Fruit fly (Drosophila melanogaster) whole organism, prepupa: ENCODE results near the gene CG5693.
A peak's percentile ranks its signal among the peaks of the same experiment; 100 is the strongest.

Experiments
- Blimp-1 ChIP-seq: fragments of 200-800 bp; sonication (Bioruptor generic); optimal IDR thresholded peaks from 3 replicates; lab custom pipeline; 2017; ENCODE audit warnings: missing biosample characterization, missing genetic modification characterization, mild to moderate bottlenecking, moderate library complexity, missing genetic modification reagents
- CG10631 ChIP-seq: fragments of 200-800 bp; sonication (Bioruptor generic); optimal IDR thresholded peaks from 2 replicates; lab custom pipeline; 2016; ENCODE audit warnings: missing biosample characterization, missing genetic modification characterization
- CG10669 ChIP-seq: fragments of 200-800 bp; sonication (Bioruptor generic); optimal IDR thresholded peaks from 3 replicates; lab custom pipeline; 2018; ENCODE audit warnings: missing biosample characterization, mild to moderate bottlenecking, missing genetic modification characterization, moderate library complexity
- CG11762 ChIP-seq: fragments of 200-800 bp; sonication (Bioruptor generic); optimal IDR thresholded peaks from 3 replicates; lab custom pipeline; 2016; ENCODE audit warnings: missing biosample characterization, missing genetic modification characterization; ENCODE audit not compliant: insufficient read depth
- CG11902 ChIP-seq: fragments of 200-800 bp; sonication (Bioruptor generic); optimal IDR thresholded peaks from 3 replicates; lab custom pipeline; 2016; ENCODE audit warnings: missing biosample characterization, missing genetic modification characterization
- CG15336 ChIP-seq: fragments of 200-800 bp; sonication (Bioruptor generic); IDR thresholded peaks from 2 replicates; pipeline ENCODE4 v1.3.6; 2022; ENCODE audit warnings: missing biosample characterization, missing genetic modification characterization
- CG16779 ChIP-seq: fragments of 200-800 bp; sonication (Bioruptor generic); optimal IDR thresholded peaks from 3 replicates; lab custom pipeline; 2017; ENCODE audit warnings: missing biosample characterization, mild to moderate bottlenecking, missing genetic modification characterization
- CG3032 ChIP-seq: fragments of 200-800 bp; optimal IDR thresholded peaks from 2 replicates; lab custom pipeline; 2019; ENCODE audit warnings: missing biosample characterization, mild to moderate bottlenecking, missing genetic modification characterization, moderate library complexity
- CG6163 ChIP-seq: fragments of 200-800 bp; sonication (Bioruptor generic); IDR thresholded peaks from 3 replicates; pipeline ENCODE4 v1.3.6; 2022; ENCODE audit warnings: missing biosample characterization, missing genetic modification characterization
- CG6276 ChIP-seq: fragments of 200-800 bp; sonication (Bioruptor generic); optimal IDR thresholded peaks from 2 replicates; lab custom pipeline; 2017; ENCODE audit warnings: missing biosample characterization, mild to moderate bottlenecking, missing genetic modification characterization
- CG6792 ChIP-seq: fragments of 200-800 bp; sonication (Bioruptor generic); optimal IDR thresholded peaks from 3 replicates; lab custom pipeline; 2016; ENCODE audit warnings: missing biosample characterization, missing genetic modification characterization
- CG6854 ChIP-seq: fragments of 200-800 bp; sonication (Bioruptor generic); optimal IDR thresholded peaks from 2 replicates; lab custom pipeline; 2017; ENCODE audit warnings: missing biosample characterization, mild to moderate bottlenecking, missing genetic modification characterization
- CG7368 ChIP-seq: fragments of 200-800 bp; sonication (Bioruptor generic); optimal IDR thresholded peaks from 3 replicates; lab custom pipeline; 2016; ENCODE audit warnings: missing biosample characterization, missing genetic modification characterization
- CG8119 ChIP-seq: fragments of 200-800 bp; sonication (Bioruptor generic); IDR thresholded peaks from 3 replicates; pipeline ENCODE4 v1.3.6; 2022; ENCODE audit warnings: missing biosample characterization, missing genetic modification characterization
- CG8319 ChIP-seq: fragments of 200-800 bp; sonication (Bioruptor generic); optimal IDR thresholded peaks from 3 replicates; lab custom pipeline; 2016; ENCODE audit warnings: missing biosample characterization, missing genetic modification characterization
- CG8632 ChIP-seq: fragments of 200-800 bp; sonication (Bioruptor generic); optimal IDR thresholded peaks from 3 replicates; lab custom pipeline; 2016; ENCODE audit warnings: missing biosample characterization, missing genetic modification characterization
- CG9139 ChIP-seq: fragments of 200-800 bp; sonication (Bioruptor generic); optimal IDR thresholded peaks from 3 replicates; lab custom pipeline; 2017; ENCODE audit warnings: missing biosample characterization, mild to moderate bottlenecking, missing genetic modification characterization
- Eip75B ChIP-seq: fragments of 200-800 bp; sonication (Bioruptor generic); optimal IDR thresholded peaks from 3 replicates; lab custom pipeline; 2016; ENCODE audit warnings: missing biosample characterization, missing genetic modification characterization
- Eip78C ChIP-seq: fragments of 200-800 bp; sonication (Bioruptor generic); peaks from one replicate; lab custom pipeline; 2016; ENCODE audit warnings: missing biosample characterization, missing genetic modification characterization
- Eip93F ChIP-seq: fragments of 200-800 bp; sonication (Bioruptor generic); optimal IDR thresholded peaks from 2 replicates; lab custom pipeline; 2016; ENCODE audit warnings: missing biosample characterization, mild to moderate bottlenecking, missing genetic modification characterization
- Ets21C ChIP-seq: fragments of 200-800 bp; sonication (Bioruptor generic); optimal IDR thresholded peaks from 3 replicates; lab custom pipeline; 2016; ENCODE audit warnings: missing biosample characterization, missing genetic modification characterization
- Ets96B ChIP-seq: fragments of 200-800 bp; optimal IDR thresholded peaks from 2 replicates; lab custom pipeline; 2019; ENCODE audit warnings: missing biosample characterization, mild to moderate bottlenecking, missing genetic modification characterization, moderate library complexity
- Gug ChIP-seq: fragments of 200-800 bp; sonication (Bioruptor generic); IDR thresholded peaks from 2 replicates; pipeline ENCODE4 v1.3.6; 2022; ENCODE audit warnings: missing biosample characterization, missing genetic modification characterization
- Hr38 ChIP-seq: sonication (Bioruptor generic); optimal IDR thresholded peaks from 2 replicates; lab custom pipeline; 2016; ENCODE audit warnings: missing biosample characterization, missing genetic modification characterization
- Hr39 ChIP-seq: fragments of 200-800 bp; sonication (Bioruptor generic); optimal IDR thresholded peaks from 2 replicates; lab custom pipeline; 2016; ENCODE audit warnings: missing biosample characterization, missing genetic modification characterization
- Lpt ChIP-seq: fragments of 200-800 bp; sonication (Bioruptor generic); optimal IDR thresholded peaks from 3 replicates; lab custom pipeline; 2016; ENCODE audit warnings: missing biosample characterization, missing genetic modification characterization
- Smox ChIP-seq: fragments of 200-800 bp; sonication (Bioruptor generic); optimal IDR thresholded peaks from 3 replicates; lab custom pipeline; 2016; ENCODE audit warnings: missing biosample characterization, missing genetic modification characterization
- Sox102F ChIP-seq: fragments of 200-800 bp; sonication (Bioruptor generic); optimal IDR thresholded peaks from 2 replicates; lab custom pipeline; 2016; ENCODE audit warnings: missing biosample characterization, mild to moderate bottlenecking, missing genetic modification characterization
- Sox14 ChIP-seq: fragments of 200-800 bp; sonication (Bioruptor generic); optimal IDR thresholded peaks from 3 replicates; lab custom pipeline; 2016; ENCODE audit warnings: missing biosample characterization, missing genetic modification characterization
- acj6 ChIP-seq: fragments of 200-800 bp; sonication (Bioruptor generic); optimal IDR thresholded peaks from 3 replicates; lab custom pipeline; 2016; ENCODE audit warnings: missing biosample characterization, missing genetic modification characterization
- cyc ChIP-seq: fragments of 200-800 bp; sonication (Bioruptor generic); optimal IDR thresholded peaks from 3 replicates; lab custom pipeline; 2016; ENCODE audit warnings: missing biosample characterization, missing genetic modification characterization
- dsx ChIP-seq: fragments of 200-800 bp; optimal IDR thresholded peaks from 3 replicates; lab custom pipeline; 2019; ENCODE audit warnings: missing biosample characterization, mild to moderate bottlenecking, missing genetic modification characterization, moderate library complexity; ENCODE audit not compliant: poor library complexity, severe bottlenecking
- eg ChIP-seq: fragments of 200-800 bp; sonication (Bioruptor generic); IDR thresholded peaks from 3 replicates; pipeline ENCODE4 v1.3.6; 2022; ENCODE audit warnings: missing biosample characterization, missing genetic modification characterization
- esn ChIP-seq: fragments of 200-800 bp; sonication (Bioruptor generic); optimal IDR thresholded peaks from 2 replicates; lab custom pipeline; 2016; ENCODE audit warnings: missing biosample characterization, mild to moderate bottlenecking, missing genetic modification characterization, moderate library complexity
- fd59A ChIP-seq: fragments of 200-800 bp; sonication (Bioruptor generic); optimal IDR thresholded peaks from 2 replicates; lab custom pipeline; 2017; ENCODE audit warnings: missing biosample characterization, mild to moderate bottlenecking, missing genetic modification characterization, missing genetic modification reagents
- fd85E ChIP-seq: fragments of 200-800 bp; sonication (Bioruptor generic); optimal IDR thresholded peaks from 3 replicates; lab custom pipeline; 2016; ENCODE audit warnings: missing biosample characterization, missing genetic modification characterization
- fkh ChIP-seq: fragments of 200-800 bp; sonication (Bioruptor generic); optimal IDR thresholded peaks from 3 replicates; lab custom pipeline; 2017; ENCODE audit warnings: missing biosample characterization, mild to moderate bottlenecking, missing genetic modification characterization, moderate library complexity
- pdm3 ChIP-seq: fragments of 200-800 bp; sonication (Bioruptor generic); optimal IDR thresholded peaks from 3 replicates; lab custom pipeline; 2016; ENCODE audit warnings: missing biosample characterization, missing genetic modification characterization
- salr ChIP-seq, 2 experiments: fragments of 200-800 bp; sonication (Bioruptor generic); optimal IDR thresholded peaks; 3 replicates each; lab custom pipeline; 2016 to 2018; ENCODE audit warnings: missing biosample characterization in 2 of 2, missing genetic modification characterization in 2 of 2, mild to moderate bottlenecking in 1 of 2
- spab ChIP-seq: fragments of 200-800 bp; sonication (Bioruptor generic); optimal IDR thresholded peaks from 2 replicates; lab custom pipeline; 2017; ENCODE audit warnings: missing biosample characterization, mild to moderate bottlenecking, missing genetic modification characterization, missing genetic modification reagents
- ss ChIP-seq, 2 experiments: fragments of 200-800 bp; sonication (Bioruptor generic); optimal IDR thresholded peaks; 2 replicates in 1 of 2; 3 replicates in 1 of 2; lab custom pipeline; 2017 to 2018; ENCODE audit warnings: mild to moderate bottlenecking in 2 of 2, missing biosample characterization in 2 of 2, missing genetic modification characterization in 2 of 2, moderate library complexity in 1 of 2
- svp ChIP-seq: fragments of 200-800 bp; sonication (Bioruptor generic); peaks from one replicate; lab custom pipeline; 2016; ENCODE audit warnings: missing biosample characterization, missing genetic modification characterization

Gene CG5693

DNA sequence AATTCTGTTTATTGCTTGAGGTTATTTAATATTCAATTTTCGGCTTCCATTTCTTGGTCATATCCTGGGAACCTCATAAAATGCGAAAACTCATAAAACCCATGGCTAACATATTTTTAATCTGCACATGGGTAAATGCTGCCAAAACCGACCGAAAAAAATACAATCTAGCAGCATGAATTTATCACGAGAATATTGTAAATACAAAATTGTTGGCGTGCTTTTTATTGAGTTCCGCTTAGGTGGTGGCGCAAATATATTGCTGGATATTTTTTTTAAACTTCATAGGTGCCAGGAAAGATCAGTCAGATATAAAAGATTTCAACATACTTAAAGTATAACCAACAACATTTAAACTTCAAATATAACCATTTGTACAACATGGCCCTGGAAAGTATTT, 16.3 kb upstream of the CG5693 start, which contains the start of gene Prosbeta5R2:
TSS of gene Prosbeta5R2 (plus strand) at position 301 of the 400 bp plus-strand sequence.
- TF ChIP-seq pdm3 (GFP tag; lab: Kevin White, UChicago) = no peak
- TF ChIP-seq CG6792 (GFP tag; lab: Kevin White, UChicago) = no peak
- TF ChIP-seq ss (GFP tag; optimal IDR thresholded peaks at IDR 0.05; lab: Kevin White, UChicago) = no peak
- TF ChIP-seq CG7368 (GFP tag; lab: Kevin White, UChicago) = no peak

dm6 chr2L:17990771-17991170, 15.7 kb upstream of the CG5693 start:
- TF ChIP-seq Gug (GFP tag; lab: Robert Waterston, UW) = 0 out of 2 replicates have a peak, but pooled peaks have one; percentile 12
- no peak for TF ChIP-seq pdm3 (GFP tag; lab: Kevin White, UChicago)
- TF ChIP-seq, all 60 proteins: peak for 1

DNA sequence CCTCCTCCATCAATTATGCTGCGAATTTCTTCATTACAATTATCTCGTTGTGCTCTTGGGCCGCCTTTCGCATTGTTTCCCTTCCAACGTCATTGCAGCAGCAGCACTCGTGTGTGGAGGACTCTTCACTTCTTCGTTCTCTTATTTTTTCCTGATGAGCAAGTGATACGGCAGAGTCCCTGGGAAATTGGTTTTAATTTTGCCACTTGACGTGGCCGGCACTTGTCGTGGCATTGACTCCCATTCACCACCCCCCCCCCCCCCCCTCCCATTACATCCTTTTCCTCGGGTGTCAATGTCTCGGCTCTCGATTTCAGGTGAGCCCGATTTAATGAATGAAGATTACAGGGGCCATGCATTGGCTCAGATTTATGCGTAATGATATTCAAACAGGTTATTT, 4.3 kb upstream of the CG5693 start:
- TF ChIP-seq CG6163 (0 out of 3 replicates have a peak, but pooled peaks have one; percentile 30), dsx (GFP tag; lab: Kevin White, UChicago) (no peak)

- TF ChIP-seq Sox102F (GFP tag; lab: Kevin White, UChicago) (peak; percentile 60), CG11902 (GFP tag; lab: Kevin White, UChicago) (peak; percentile 24), Hr38 (no peak), Hr39 (GFP tag; lab: Kevin White, UChicago) (peak; percentile 44), CG6854 (GFP tag; lab: Kevin White, UChicago) (peak; percentile 70), esn (GFP tag; lab: Kevin White, UChicago) (peak; percentile 73), CG3032 (tag; lab: Kevin White, UChicago) (peak; percentile 71), CG10631 (GFP tag; lab: Kevin White, UChicago) (peak; percentile 74), CG10669 (GFP tag; lab: Kevin White, UChicago) (peak; percentile 49), Smox (GFP tag; lab: Kevin White, UChicago) (peak; percentile 61), fd59A (GFP tag; lab: Kevin White, UChicago) (peak; percentile 33), CG6163 (peak; percentile 93), Ets21C (GFP tag; lab: Kevin White, UChicago) (peak; percentile 24), CG15336 (peak; percentile 95), Eip93F (GFP tag; lab: Kevin White, UChicago) (peak; percentile 46), CG6792 (GFP tag; lab: Kevin White, UChicago) (peak; percentile 53), CG8632 (GFP tag; lab: Kevin White, UChicago) (peak; percentile 62), CG8119 (GFP tag; lab: Robert Waterston, UW) (peak; percentile 93), Eip75B (GFP tag; lab: Kevin White, UChicago) (peak; percentile 51), Lpt (GFP tag; lab: Kevin White, UChicago) (peak; percentile 68), svp (peak; percentile 86), Eip78C (GFP tag; lab: Kevin White, UChicago) (peak; percentile 87), Blimp-1 (GFP tag; lab: Kevin White, UChicago) (peak; percentile 25), CG16779 (tag; lab: Kevin White, UChicago) (no peak), eg (GFP tag; lab: Robert Waterston, UW) (peak; percentile 94), Sox14 (GFP tag; lab: Kevin White, UChicago) (peak; percentile 67), fkh (GFP tag; lab: Kevin White, UChicago) (no peak), CG6276 (peak; percentile 71), dsx (GFP tag; lab: Kevin White, UChicago) (peak; percentile 66), CG7368 (GFP tag; lab: Kevin White, UChicago) (peak; percentile 28), acj6 (GFP tag; lab: Kevin White, UChicago) (peak; percentile 63), CG11762 (GFP tag; lab: Kevin White, UChicago) (peak; percentile 56), cyc (GFP tag; lab: Kevin White, UChicago) (peak; percentile 58), Gug (GFP tag; lab: Robert Waterston, UW) (peak; percentile 91), spab (GFP tag; lab: Kevin White, UChicago) (peak; percentile 55), Ets96B (tag; lab: Kevin White, UChicago) (peak; percentile 82), CG8319 (GFP tag; lab: Kevin White, UChicago) (peak; percentile 8), CG9139 (peak; percentile 25), fd85E (no peak), salr (GFP tag; optimal IDR thresholded peaks at IDR 0.05; lab: Kevin White, UChicago) (peak in 1 of 2 experiments; percentile 76)
Observed at dm6 chr2L:18003028-18003836, 3.2 kb upstream of the CG5693 start.
